Worm (Caenorhabditis elegans) whole organism, L3 larva: ENCODE data around the gene C42C1.3.

ENCODE experiments used
- aly-2 ChIP-seq: fragments of 150-350 bp; optimal IDR thresholded peaks from 2 replicates; lab custom pipeline; 2014; ENCODE audit warnings: missing biosample characterization, missing genetic modification characterization
- ama-1 ChIP-seq: fragments of 150-350 bp; optimal IDR thresholded peaks from 2 replicates; lab custom pipeline; 2018
- ceh-82 ChIP-seq: fragments of 150-350 bp; optimal IDR thresholded peaks from 2 replicates; lab custom pipeline; 2014; ENCODE audit warnings: missing biosample characterization, missing genetic modification characterization
- daf-12 ChIP-seq: fragments of 150-350 bp; optimal IDR thresholded peaks from 2 replicates; lab custom pipeline; 2014; ENCODE audit warnings: missing biosample characterization, missing genetic modification reagents, missing genetic modification characterization
- fkh-10 ChIP-seq: sonication (generic microtip); optimal IDR thresholded peaks from 2 replicates; lab custom pipeline; 2017; ENCODE audit warnings: missing biosample characterization, missing genetic modification reagents, missing genetic modification characterization
- mdl-1 ChIP-seq: fragments of 150-350 bp; optimal IDR thresholded peaks from 2 replicates; lab custom pipeline; 2014; ENCODE audit warnings: missing biosample characterization, missing genetic modification characterization
- nhr-12 ChIP-seq: fragments of 150-350 bp; optimal IDR thresholded peaks from 2 replicates; lab custom pipeline; 2014; ENCODE audit warnings: missing biosample characterization, missing genetic modification characterization
- nhr-76 ChIP-seq: fragments of 150-350 bp; sonication (generic microtip); optimal IDR thresholded peaks from 5 replicates; lab custom pipeline; 2014; ENCODE audit warnings: missing biosample characterization, missing genetic modification characterization
- pqm-1 ChIP-seq: fragments of 150-350 bp; optimal IDR thresholded peaks from 2 replicates; lab custom pipeline; 2017; ENCODE audit warnings: missing biosample characterization, missing genetic modification characterization, inconsistent platforms
- sea-2 ChIP-seq: fragments of 150-350 bp; sonication (generic microtip); optimal IDR thresholded peaks from 4 replicates; lab custom pipeline; 2014; ENCODE audit warnings: missing biosample characterization, missing genetic modification reagents, missing genetic modification characterization
- zag-1 ChIP-seq: fragments of 150-350 bp; optimal IDR thresholded peaks from 2 replicates; lab custom pipeline; 2014; ENCODE audit warnings: missing biosample characterization, missing genetic modification characterization

DNA sequence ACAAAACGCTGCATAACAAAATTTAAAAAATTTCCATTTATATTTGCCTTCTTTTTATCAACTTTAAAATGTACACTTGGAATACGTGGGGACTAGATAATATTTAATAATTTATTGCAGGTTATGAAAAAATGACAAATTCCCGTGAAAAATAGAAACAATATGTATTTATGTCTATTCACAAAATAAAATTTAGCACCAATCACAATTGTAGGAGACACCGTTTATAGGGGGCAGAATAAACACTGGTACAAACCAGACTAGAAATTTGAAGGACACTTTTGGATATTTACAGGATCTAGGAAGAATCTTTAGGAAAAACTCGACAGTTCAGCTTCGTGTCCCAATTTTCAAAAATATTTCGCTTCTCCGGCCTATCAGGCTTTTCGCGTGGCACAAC lies at the start of gene C42C1.3:
- TF ChIP-seq nhr-76 (tag; lab: Kevin White, UChicago) (no peak), mdl-1 (tag; lab: Kevin White, UChicago) (no peak), aly-2 (no peak), ama-1 (lab: Kevin White, UChicago) (no peak), sea-2 (GFP tag; lab: Kevin White, UChicago) (no peak), fkh-10 (GFP tag; lab: Kevin White, UChicago) (no peak), zag-1 (tag; lab: Kevin White, UChicago) (no peak), nhr-12 (no peak), ceh-82 (tag; lab: Kevin White, UChicago) (no peak), pqm-1 (tag; lab: Kevin White, UChicago) (no peak), daf-12 (tag; lab: Kevin White, UChicago) (no peak)
